Worm (Caenorhabditis elegans) whole organism, young adult: ENCODE data around the gene tag-151.

Experiments
- B0261.1 ChIP-seq: sonication (generic microtip); optimal IDR thresholded peaks from 2 replicates; lab custom pipeline; 2016; ENCODE audit warnings: mild to moderate bottlenecking, missing genetic modification characterization, moderate library complexity, missing compliant biosample characterization
- C17E4.6 ChIP-seq: fragments of 200-800 bp; sonication (Bioruptor generic); IDR thresholded peaks from 2 replicates; pipeline ENCODE4 v1.3.6; 2022; ENCODE audit warnings: missing genetic modification reagents, missing genetic modification characterization, missing compliant biosample characterization
- akir-1 ChIP-seq: fragments of 200-800 bp; sonication (Bioruptor generic); optimal IDR thresholded peaks from 2 replicates; lab custom pipeline; 2018; ENCODE audit warnings: mild to moderate bottlenecking, missing genetic modification characterization, moderate library complexity, missing compliant biosample characterization
- fkh-3 ChIP-seq: sonication (generic microtip); optimal IDR thresholded peaks from 2 replicates; lab custom pipeline; 2016; ENCODE audit warnings: mild to moderate bottlenecking, missing genetic modification characterization, missing compliant biosample characterization
- let-526 ChIP-seq: fragments of 200-800 bp; sonication (Bioruptor generic); IDR thresholded peaks from 2 replicates; pipeline ENCODE4 v1.3.6; 2022; ENCODE audit warnings: missing genetic modification reagents, missing genetic modification characterization, missing compliant biosample characterization
- lin-54 ChIP-seq: fragments of 200-800 bp; sonication (Bioruptor generic); optimal IDR thresholded peaks from 2 replicates; lab custom pipeline; 2018; ENCODE audit warnings: mild to moderate bottlenecking, missing genetic modification characterization, missing compliant biosample characterization
- sea-2 ChIP-seq: fragments of 200-800 bp; sonication (Bioruptor generic); IDR thresholded peaks from 2 replicates; pipeline ENCODE4 v1.3.6; 2022; ENCODE audit warnings: missing genetic modification characterization, missing compliant biosample characterization
- tbx-9 ChIP-seq: sonication (generic microtip); optimal IDR thresholded peaks from 2 replicates; lab custom pipeline; 2016; ENCODE audit warnings: borderline replicate concordance, missing genetic modification characterization, inconsistent platforms, missing compliant biosample characterization
- unc-62 ChIP-seq: fragments of 150-350 bp; optimal IDR thresholded peaks from 2 replicates; lab custom pipeline; 2014; ENCODE audit warnings: missing biosample characterization, missing genetic modification reagents, missing genetic modification characterization

DNA sequence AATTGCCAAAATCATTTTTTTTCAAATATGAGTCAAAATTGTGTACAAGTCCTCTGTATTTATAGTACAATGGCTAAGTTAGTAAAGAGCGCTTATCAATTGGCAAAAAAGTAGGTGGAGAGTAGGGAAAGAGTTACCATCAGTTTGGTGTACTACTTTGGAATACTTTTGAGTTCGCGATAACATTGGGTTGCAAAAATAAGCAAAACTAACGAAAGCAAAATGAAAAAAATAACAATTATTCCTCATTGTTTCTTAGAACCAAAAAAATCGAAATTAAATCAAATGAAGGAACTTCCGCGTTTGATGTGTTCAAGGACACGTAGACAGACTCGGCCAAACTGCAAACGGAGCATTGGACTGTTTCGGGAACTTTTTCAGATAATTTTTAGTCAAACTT, 46.7 kb downstream of the tag-151 start, which contains the start of gene C27D9.2:
- TF ChIP-seq sea-2 (GFP tag; lab: Robert Waterston, UW) = no peak
- TF ChIP-seq fkh-3 (tag; lab: Kevin White, UChicago) = no peak
- no peak for TF ChIP-seq lin-54 (GFP tag; lab: Kevin White, UChicago)
- no peak for TF ChIP-seq akir-1
- TF ChIP-seq C17E4.6 = no peak
- no peak for TF ChIP-seq B0261.1
- no peak for TF ChIP-seq tbx-9 (tag; lab: Kevin White, UChicago)
- no peak for TF ChIP-seq unc-62
- no peak for TF ChIP-seq let-526 (GFP tag; lab: Robert Waterston, UW)
